Worm (Caenorhabditis elegans): ENCODE measurements around the gene tbx-39.
"Not testable (repeated sequence)": the region's sequence is repeated elsewhere in the genome, so short reads cannot be mapped to it uniquely, and the experiment has no call there.

DNA sequence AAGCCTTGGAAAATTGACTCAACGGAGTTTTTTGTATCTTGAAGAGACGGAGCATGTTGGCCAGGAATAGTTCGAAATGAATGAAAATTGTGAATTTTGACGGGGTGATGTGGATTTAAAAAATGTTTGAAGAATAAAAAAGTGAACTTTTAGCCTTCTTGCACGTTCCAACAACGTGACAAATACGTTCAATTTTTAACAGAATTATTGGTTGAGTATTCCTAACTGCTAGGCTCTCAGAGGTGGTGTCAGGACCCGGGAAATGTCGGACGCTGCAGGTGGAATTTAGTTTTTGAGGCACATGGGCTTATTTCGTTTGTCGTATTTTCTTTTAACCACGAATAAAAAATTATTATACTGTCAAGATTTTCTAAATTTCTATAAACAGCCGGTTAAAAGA is 4.7 kb upstream of the tbx-39 start, which contains the start of gene Y73F8A.14:
- not testable (repeated sequence) for TF ChIP-seq lin-39 (tag; optimal IDR thresholded peaks at IDR 0.05); mdl-1 (tag; optimal IDR thresholded peaks at IDR 0.05); ztf-11 (tag; optimal IDR thresholded peaks at IDR 0.05); snpc-4 (tag; optimal IDR thresholded peaks at IDR 0.05); ceh-82 (tag; optimal IDR thresholded peaks at IDR 0.05); nhr-25 (tag; optimal IDR thresholded peaks at IDR 0.05); nhr-12 (tag; optimal IDR thresholded peaks at IDR 0.05); zag-1 (tag; optimal IDR thresholded peaks at IDR 0.05); unc-62 (GFP tag; optimal IDR thresholded peaks at IDR 0.05); tbx-2 (tag; optimal IDR thresholded peaks at IDR 0.05); egl-27 (tag; optimal IDR thresholded peaks at IDR 0.05)

Data from whole organism, L3 larva.